Fruit fly (Drosophila melanogaster) whole organism, prepupa: ENCODE results near the gene dib.

ENCODE experiments used
- CG10631 ChIP-seq: fragments of 200-800 bp; sonication (Bioruptor generic); optimal IDR thresholded peaks from 2 replicates; lab custom pipeline; 2016; ENCODE audit warnings: missing biosample characterization, missing genetic modification characterization
- CG10669 ChIP-seq: fragments of 200-800 bp; sonication (Bioruptor generic); optimal IDR thresholded peaks from 3 replicates; lab custom pipeline; 2018; ENCODE audit warnings: missing biosample characterization, mild to moderate bottlenecking, missing genetic modification characterization, moderate library complexity
- CG11294 ChIP-seq: fragments of 200-800 bp; sonication (Bioruptor generic); IDR thresholded peaks from 2 replicates; pipeline ENCODE4 v1.3.6; 2022; ENCODE audit warnings: missing biosample characterization, missing genetic modification characterization
- CG11762 ChIP-seq: fragments of 200-800 bp; sonication (Bioruptor generic); optimal IDR thresholded peaks from 3 replicates; lab custom pipeline; 2016; ENCODE audit warnings: missing biosample characterization, missing genetic modification characterization; ENCODE audit not compliant: insufficient read depth
- CG11902 ChIP-seq: fragments of 200-800 bp; sonication (Bioruptor generic); optimal IDR thresholded peaks from 3 replicates; lab custom pipeline; 2016; ENCODE audit warnings: missing biosample characterization, missing genetic modification characterization
- CG15336 ChIP-seq: fragments of 200-800 bp; sonication (Bioruptor generic); IDR thresholded peaks from 2 replicates; pipeline ENCODE4 v1.3.6; 2022; ENCODE audit warnings: missing biosample characterization, missing genetic modification characterization
- CG31627 ChIP-seq: fragments of 200-800 bp; sonication (Bioruptor generic); optimal IDR thresholded peaks from 3 replicates; lab custom pipeline; 2016; ENCODE audit warnings: missing biosample characterization, missing genetic modification characterization
- CG34406 ChIP-seq: fragments of 200-800 bp; sonication (Bioruptor generic); optimal IDR thresholded peaks from 3 replicates; lab custom pipeline; 2016; ENCODE audit warnings: missing biosample characterization, missing genetic modification characterization
- CG3919 ChIP-seq: fragments of 200-800 bp; sonication (Bioruptor generic); optimal IDR thresholded peaks from 3 replicates; lab custom pipeline; 2016; ENCODE audit warnings: missing biosample characterization, missing genetic modification characterization
- CG4318 ChIP-seq: fragments of 200-800 bp; sonication (Bioruptor generic); optimal IDR thresholded peaks from 3 replicates; lab custom pipeline; 2017; ENCODE audit warnings: missing biosample characterization, mild to moderate bottlenecking, missing genetic modification characterization
- CG6276 ChIP-seq: fragments of 200-800 bp; sonication (Bioruptor generic); optimal IDR thresholded peaks from 2 replicates; lab custom pipeline; 2017; ENCODE audit warnings: missing biosample characterization, mild to moderate bottlenecking, missing genetic modification characterization
- CG6792 ChIP-seq: fragments of 200-800 bp; sonication (Bioruptor generic); optimal IDR thresholded peaks from 3 replicates; lab custom pipeline; 2016; ENCODE audit warnings: missing biosample characterization, missing genetic modification characterization
- CG6854 ChIP-seq: fragments of 200-800 bp; sonication (Bioruptor generic); optimal IDR thresholded peaks from 2 replicates; lab custom pipeline; 2017; ENCODE audit warnings: missing biosample characterization, mild to moderate bottlenecking, missing genetic modification characterization
- CG8119 ChIP-seq: fragments of 200-800 bp; sonication (Bioruptor generic); IDR thresholded peaks from 3 replicates; pipeline ENCODE4 v1.3.6; 2022; ENCODE audit warnings: missing biosample characterization, missing genetic modification characterization
- CG8632 ChIP-seq: fragments of 200-800 bp; sonication (Bioruptor generic); optimal IDR thresholded peaks from 3 replicates; lab custom pipeline; 2016; ENCODE audit warnings: missing biosample characterization, missing genetic modification characterization
- Eip93F ChIP-seq: fragments of 200-800 bp; sonication (Bioruptor generic); optimal IDR thresholded peaks from 2 replicates; lab custom pipeline; 2016; ENCODE audit warnings: missing biosample characterization, mild to moderate bottlenecking, missing genetic modification characterization
- Ets21C ChIP-seq: fragments of 200-800 bp; sonication (Bioruptor generic); optimal IDR thresholded peaks from 3 replicates; lab custom pipeline; 2016; ENCODE audit warnings: missing biosample characterization, missing genetic modification characterization
- Ets96B ChIP-seq: fragments of 200-800 bp; optimal IDR thresholded peaks from 2 replicates; lab custom pipeline; 2019; ENCODE audit warnings: missing biosample characterization, mild to moderate bottlenecking, missing genetic modification characterization, moderate library complexity
- Gug ChIP-seq: fragments of 200-800 bp; sonication (Bioruptor generic); IDR thresholded peaks from 2 replicates; pipeline ENCODE4 v1.3.6; 2022; ENCODE audit warnings: missing biosample characterization, missing genetic modification characterization
- Hr38 ChIP-seq: sonication (Bioruptor generic); optimal IDR thresholded peaks from 2 replicates; lab custom pipeline; 2016; ENCODE audit warnings: missing biosample characterization, missing genetic modification characterization
- Hr4 ChIP-seq: fragments of 200-800 bp; sonication (Bioruptor generic); optimal IDR thresholded peaks from 3 replicates; lab custom pipeline; 2016; ENCODE audit warnings: missing biosample characterization, missing genetic modification characterization
- Lpt ChIP-seq: fragments of 200-800 bp; sonication (Bioruptor generic); optimal IDR thresholded peaks from 3 replicates; lab custom pipeline; 2016; ENCODE audit warnings: missing biosample characterization, missing genetic modification characterization
- OdsH ChIP-seq: fragments of 200-800 bp; sonication (Bioruptor generic); optimal IDR thresholded peaks from 3 replicates; lab custom pipeline; 2016; ENCODE audit warnings: missing biosample characterization, missing genetic modification characterization
- Sox102F ChIP-seq: fragments of 200-800 bp; sonication (Bioruptor generic); optimal IDR thresholded peaks from 2 replicates; lab custom pipeline; 2016; ENCODE audit warnings: missing biosample characterization, mild to moderate bottlenecking, missing genetic modification characterization
- Sox15 ChIP-seq: fragments of 200-800 bp; sonication (Bioruptor generic); optimal IDR thresholded peaks from 3 replicates; lab custom pipeline; 2016; ENCODE audit warnings: missing biosample characterization, missing genetic modification characterization
- acj6 ChIP-seq: fragments of 200-800 bp; sonication (Bioruptor generic); optimal IDR thresholded peaks from 3 replicates; lab custom pipeline; 2016; ENCODE audit warnings: missing biosample characterization, missing genetic modification characterization
- cyc ChIP-seq: fragments of 200-800 bp; sonication (Bioruptor generic); optimal IDR thresholded peaks from 3 replicates; lab custom pipeline; 2016; ENCODE audit warnings: missing biosample characterization, missing genetic modification characterization
- dsx ChIP-seq: fragments of 200-800 bp; optimal IDR thresholded peaks from 3 replicates; lab custom pipeline; 2019; ENCODE audit warnings: missing biosample characterization, mild to moderate bottlenecking, missing genetic modification characterization, moderate library complexity; ENCODE audit not compliant: poor library complexity, severe bottlenecking
- eg ChIP-seq: fragments of 200-800 bp; sonication (Bioruptor generic); IDR thresholded peaks from 3 replicates; pipeline ENCODE4 v1.3.6; 2022; ENCODE audit warnings: missing biosample characterization, missing genetic modification characterization
- esn ChIP-seq: fragments of 200-800 bp; sonication (Bioruptor generic); optimal IDR thresholded peaks from 2 replicates; lab custom pipeline; 2016; ENCODE audit warnings: missing biosample characterization, mild to moderate bottlenecking, missing genetic modification characterization, moderate library complexity
- fd85E ChIP-seq: fragments of 200-800 bp; sonication (Bioruptor generic); optimal IDR thresholded peaks from 3 replicates; lab custom pipeline; 2016; ENCODE audit warnings: missing biosample characterization, missing genetic modification characterization
- net ChIP-seq: fragments of 200-800 bp; sonication (Bioruptor generic); optimal IDR thresholded peaks from 3 replicates; lab custom pipeline; 2016; ENCODE audit warnings: missing biosample characterization, missing genetic modification characterization
- spab ChIP-seq: fragments of 200-800 bp; sonication (Bioruptor generic); optimal IDR thresholded peaks from 2 replicates; lab custom pipeline; 2017; ENCODE audit warnings: missing biosample characterization, mild to moderate bottlenecking, missing genetic modification characterization, missing genetic modification reagents
- ss ChIP-seq, 2 experiments: fragments of 200-800 bp; sonication (Bioruptor generic); optimal IDR thresholded peaks; 2 replicates in 1 of 2; 3 replicates in 1 of 2; lab custom pipeline; 2017 to 2018; ENCODE audit warnings: mild to moderate bottlenecking in 2 of 2, missing biosample characterization in 2 of 2, missing genetic modification characterization in 2 of 2, moderate library complexity in 1 of 2
- svp ChIP-seq: fragments of 200-800 bp; sonication (Bioruptor generic); peaks from one replicate; lab custom pipeline; 2016; ENCODE audit warnings: missing biosample characterization, missing genetic modification characterization
- vri ChIP-seq: fragments of 200-800 bp; sonication (Bioruptor generic); optimal IDR thresholded peaks from 3 replicates; lab custom pipeline; 2016; ENCODE audit warnings: missing biosample characterization, mild to moderate bottlenecking, missing genetic modification characterization

dib gene

DNA sequence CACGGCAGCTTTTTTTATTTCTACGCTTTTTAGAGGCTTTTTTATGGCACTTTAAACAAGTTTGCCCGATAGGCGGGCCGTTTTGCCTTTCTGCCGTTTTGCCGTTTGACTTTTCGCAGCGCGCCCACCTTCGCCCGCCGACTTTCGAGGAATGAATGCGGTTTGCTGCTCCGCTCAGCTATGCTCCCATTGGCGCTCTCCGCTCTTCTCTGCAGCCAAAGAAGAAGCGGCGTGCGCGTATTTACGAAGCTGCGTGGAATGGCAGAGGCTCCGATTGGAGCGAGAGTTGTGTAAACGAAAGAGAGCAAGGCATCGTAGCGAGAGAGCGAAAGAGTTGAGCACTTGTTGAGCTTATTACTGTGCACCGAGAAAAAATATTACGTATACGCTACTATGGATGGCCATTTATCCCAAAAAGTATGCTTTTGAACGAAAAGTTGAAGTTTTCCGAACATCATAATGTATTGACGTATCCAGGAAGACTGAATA, 9.5 kb downstream of the dib start, which contains the start of gene wit (continued):
- peak; percentile 38 for TF ChIP-seq net
- TF ChIP-seq CG11294: no peak
- TF ChIP-seq Sox102F: peak; percentile 80
- no peak for TF ChIP-seq Sox15 (GFP tag; lab: Kevin White, UChicago)
- TF ChIP-seq CG8119: peak; percentile 67
- TF ChIP-seq Hr38 (GFP tag; lab: Kevin White, UChicago): no peak
- TF ChIP-seq Ets21C (GFP tag; lab: Kevin White, UChicago): no peak
- no peak for TF ChIP-seq fd85E (GFP tag; lab: Kevin White, UChicago)
- peak; percentile 56 for TF ChIP-seq Hr4 (GFP tag; lab: Kevin White, UChicago)
- TF ChIP-seq CG6854 (GFP tag; lab: Kevin White, UChicago): peak; percentile 87
- TF ChIP-seq CG11902 (GFP tag; lab: Kevin White, UChicago): no peak
- TF ChIP-seq CG15336: peak; percentile 69; the same call in 1 of the 2 replicates
- peak; percentile 58 for TF ChIP-seq CG6276
- peak; percentile 70 for TF ChIP-seq vri
- peak; percentile 32 for TF ChIP-seq dsx (GFP tag; lab: Kevin White, UChicago)
- peak; percentile 13 for TF ChIP-seq CG34406 (GFP tag; lab: Kevin White, UChicago)
- TF ChIP-seq Eip93F (GFP tag; lab: Kevin White, UChicago): no peak
- TF ChIP-seq esn (GFP tag; lab: Kevin White, UChicago): peak; percentile 38

DNA sequence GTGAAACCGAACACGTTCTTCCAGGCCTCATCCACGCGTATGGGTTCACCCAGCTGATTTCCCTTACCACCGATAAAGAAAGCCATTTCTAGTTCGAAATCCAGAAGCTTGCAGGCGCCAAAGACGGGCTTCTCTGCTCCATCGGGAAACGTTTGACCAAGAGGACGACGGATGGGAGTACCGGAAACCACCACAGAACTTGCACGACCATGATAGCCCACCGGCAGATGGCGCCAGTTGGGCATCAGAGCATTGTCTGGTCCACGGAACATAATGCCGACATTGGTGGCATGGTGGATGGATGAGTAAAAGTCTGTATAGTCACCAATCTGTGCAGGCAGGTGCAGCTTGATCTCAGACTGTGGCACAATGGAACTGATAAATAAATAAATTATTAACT, 10.6 kb downstream of the dib start:
- TF ChIP-seq Hr38 (GFP tag; lab: Kevin White, UChicago) (no peak), CG4318 (GFP tag; lab: Kevin White, UChicago) (no peak), CG6792 (GFP tag; lab: Kevin White, UChicago) (no peak), Sox15 (GFP tag; lab: Kevin White, UChicago) (no peak), spab (GFP tag; lab: Kevin White, UChicago) (no peak), Ets96B (tag; lab: Kevin White, UChicago) (no peak), cyc (GFP tag; lab: Kevin White, UChicago) (no peak), CG11294 (no peak), vri (no peak), CG10669 (GFP tag; lab: Kevin White, UChicago) (no peak), Gug (GFP tag; lab: Robert Waterston, UW) (no peak), svp (GFP tag; lab: Kevin White, UChicago) (no peak)

dm6 chr3L:4073755-4074154, 11.7 kb downstream of the dib start, which contains the start of gene Faa:
TSS of gene Faa (minus strand) at chr3L:4073954.
- no peak for TF ChIP-seq ss (GFP tag; optimal IDR thresholded peaks at IDR 0.05; lab: Kevin White, UChicago)
- no peak for TF ChIP-seq CG11762 (GFP tag; lab: Kevin White, UChicago)
- TF ChIP-seq CG15336: 0 out of 2 replicates have a peak, but pooled peaks have one; percentile 11
- TF ChIP-seq eg: peak; percentile 22; the same call in 1 of the 3 replicates
- TF ChIP-seq svp (GFP tag; lab: Kevin White, UChicago): peak; percentile 42
- no peak for TF ChIP-seq Lpt (GFP tag; lab: Kevin White, UChicago)
- TF ChIP-seq, all 60 proteins: peak for 3

DNA sequence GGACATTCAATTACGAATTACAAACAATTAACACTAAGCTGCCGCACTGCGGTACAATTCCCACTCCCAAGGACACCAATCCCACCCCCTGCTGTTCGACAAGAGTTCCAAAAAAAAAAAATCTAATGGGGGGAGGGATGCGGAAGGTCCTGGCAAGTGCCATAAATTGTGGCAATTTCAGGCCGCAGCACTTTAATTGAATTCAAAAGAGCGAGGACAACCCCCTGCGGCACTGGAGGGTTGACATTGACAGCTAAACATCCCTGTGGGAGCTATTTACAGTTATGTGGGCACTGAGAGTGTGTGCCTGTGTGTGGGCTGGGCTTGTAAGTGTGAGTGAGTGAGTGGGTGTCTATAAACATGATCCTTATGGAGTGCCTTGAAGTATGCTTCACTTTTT, 14.8 kb downstream of the dib start:
- TF ChIP-seq OdsH (GFP tag; lab: Kevin White, UChicago) (no peak), CG3919 (GFP tag; lab: Kevin White, UChicago) (no peak), acj6 (GFP tag; lab: Kevin White, UChicago) (no peak), Hr4 (GFP tag; lab: Kevin White, UChicago) (no peak), CG8632 (GFP tag; lab: Kevin White, UChicago) (no peak), Ets96B (tag; lab: Kevin White, UChicago) (no peak), CG34406 (GFP tag; lab: Kevin White, UChicago) (no peak), CG10631 (GFP tag; lab: Kevin White, UChicago) (no peak), CG6854 (GFP tag; lab: Kevin White, UChicago) (no peak), CG31627 (GFP tag; lab: Kevin White, UChicago) (no peak)
